Fruit fly (Drosophila melanogaster) whole organism, wandering third instar larva: Measurements from ENCODE around the gene 4E-T.

Experiments used
- Abd-B ChIP-seq: fragments of >200 bp; optimal IDR thresholded peaks from 2 replicates; lab custom pipeline; 2017; ENCODE audit warnings: missing biosample characterization, missing genetic modification characterization
- Jra ChIP-seq: sonication (Bioruptor generic); optimal IDR thresholded peaks from 2 replicates; lab custom pipeline; 2016; ENCODE audit warnings: missing biosample characterization, missing genetic modification characterization
- N ChIP-seq: fragments of >200 bp; optimal IDR thresholded peaks from 2 replicates; lab custom pipeline; 2018; ENCODE audit warnings: missing biosample characterization, missing external identifiers, missing genetic modification characterization
- h ChIP-seq: fragments of 200-800 bp; sonication (Bioruptor generic); optimal IDR thresholded peaks from 3 replicates; lab custom pipeline; 2016; ENCODE audit warnings: missing biosample characterization, mild to moderate bottlenecking, missing genetic modification characterization

DNA sequence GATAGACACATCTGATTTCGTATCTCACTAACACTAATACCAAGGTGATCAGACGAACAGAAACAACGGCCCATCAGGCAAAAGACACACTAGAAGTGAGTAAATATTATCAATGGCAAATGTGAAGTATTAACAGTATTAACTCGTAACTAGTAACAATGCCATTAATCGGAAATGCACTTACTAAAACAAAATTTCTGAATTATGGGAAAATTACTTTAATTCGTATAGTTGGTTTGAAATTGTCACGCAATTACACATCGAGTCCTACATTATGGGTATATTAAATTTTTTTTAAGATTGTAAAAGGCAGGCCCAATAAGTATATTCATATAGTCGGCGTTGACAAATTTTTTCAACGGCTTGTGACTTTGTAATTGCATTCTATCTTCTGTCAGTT is 35.6 kb downstream of the 4E-T start:
- TF ChIP-seq Jra (GFP tag; lab: Kevin White, UChicago) (no peak), Abd-B (GFP tag; lab: Kevin White, UChicago) (no peak), h (GFP tag; lab: Kevin White, UChicago) (no peak), N (GFP tag; lab: Kevin White, UChicago) (no peak)
